Fruit fly (Drosophila melanogaster) whole organism, embryonic: ENCODE data around the gene CG5849.

Experiments
- Antp ChIP-seq: fragments of 200-800 bp; sonication (Bioruptor generic); optimal IDR thresholded peaks from 3 replicates; lab custom pipeline; 2016; ENCODE audit warnings: missing biosample characterization, missing genetic modification characterization
- Atf3 ChIP-seq: fragments of 200-800 bp; sonication (Bioruptor generic); optimal IDR thresholded peaks from 3 replicates; lab custom pipeline; 2016; ENCODE audit warnings: missing biosample characterization, missing genetic modification characterization
- CG10209 ChIP-seq: fragments of 200-800 bp; sonication (Bioruptor generic); optimal IDR thresholded peaks from 3 replicates; lab custom pipeline; 2017; ENCODE audit warnings: missing biosample characterization, mild to moderate bottlenecking, missing genetic modification characterization, missing genetic modification reagents
- CG11093 ChIP-seq: fragments of 200-800 bp; sonication (Bioruptor generic); IDR thresholded peaks from 3 replicates; pipeline ENCODE4 v1.3.6; 2022; ENCODE audit warnings: missing biosample characterization, missing genetic modification characterization
- CG12659 ChIP-seq: fragments of 200-800 bp; sonication (Bioruptor generic); optimal IDR thresholded peaks from 3 replicates; lab custom pipeline; 2017; ENCODE audit warnings: mild to moderate bottlenecking, missing biosample characterization, missing genetic modification reagents, missing genetic modification characterization
- CG12942 ChIP-seq: fragments of 200-800 bp; sonication (Bioruptor generic); optimal IDR thresholded peaks from 3 replicates; lab custom pipeline; 2016; ENCODE audit warnings: missing biosample characterization, missing genetic modification characterization
- CG13296 ChIP-seq: fragments of 200-800 bp; sonication (Bioruptor generic); optimal IDR thresholded peaks from 3 replicates; lab custom pipeline; 2018; ENCODE audit warnings: missing biosample characterization, mild to moderate bottlenecking, missing genetic modification characterization
- CG18764 ChIP-seq: fragments of 200-800 bp; sonication (Bioruptor generic); optimal IDR thresholded peaks from 3 replicates; lab custom pipeline; 2016; ENCODE audit warnings: missing biosample characterization, missing genetic modification characterization
- CG2712 ChIP-seq: fragments of 200-800 bp; optimal IDR thresholded peaks from 3 replicates; lab custom pipeline; 2019; ENCODE audit warnings: missing biosample characterization, mild to moderate bottlenecking, missing genetic modification characterization, moderate library complexity
- CG30431 ChIP-seq: fragments of 200-800 bp; sonication (Bioruptor generic); optimal IDR thresholded peaks from 2 replicates; lab custom pipeline; 2017; ENCODE audit warnings: missing biosample characterization, missing genetic modification characterization
- CG33213 ChIP-seq: fragments of 200-800 bp; sonication (Bioruptor generic); optimal IDR thresholded peaks from 3 replicates; lab custom pipeline; 2016; ENCODE audit warnings: missing biosample characterization, missing genetic modification characterization
- CG43689 ChIP-seq: fragments of 200-800 bp; sonication (Bioruptor generic); IDR thresholded peaks from 2 replicates; pipeline ENCODE4 v1.3.6; 2022; ENCODE audit warnings: missing biosample characterization, missing genetic modification characterization
- CG5245 ChIP-seq: fragments of 200-800 bp; sonication (Bioruptor generic); optimal IDR thresholded peaks from 3 replicates; lab custom pipeline; 2016; ENCODE audit warnings: missing biosample characterization, missing genetic modification characterization
- CG8089 ChIP-seq: fragments of 200-800 bp; sonication (Bioruptor generic); optimal IDR thresholded peaks from 3 replicates; lab custom pipeline; 2016; ENCODE audit warnings: missing biosample characterization, missing genetic modification characterization
- CG8290 ChIP-seq, 3 experiments: fragments of 200-800 bp; sonication (Bioruptor generic); optimal IDR thresholded peaks; 2 replicates each; lab custom pipeline; 2016 to 2019; ENCODE audit warnings: missing biosample characterization in 3 of 3, missing genetic modification characterization in 3 of 3, mild to moderate bottlenecking in 2 of 3, moderate library complexity in 1 of 3
- CG9609 ChIP-seq: fragments of 200-800 bp; sonication (Bioruptor generic); optimal IDR thresholded peaks from 3 replicates; lab custom pipeline; 2016; ENCODE audit warnings: missing biosample characterization, missing genetic modification characterization
- CG9727 ChIP-seq: fragments of 200-800 bp; sonication (Bioruptor generic); optimal IDR thresholded peaks from 3 replicates; lab custom pipeline; 2017; ENCODE audit warnings: missing biosample characterization, mild to moderate bottlenecking, missing genetic modification characterization
- Dad ChIP-seq: fragments of 200-800 bp; sonication (Bioruptor generic); optimal IDR thresholded peaks from 3 replicates; lab custom pipeline; 2016; ENCODE audit warnings: missing biosample characterization, missing genetic modification characterization
- Dip3 ChIP-seq: fragments of 200-800 bp; sonication (Bioruptor generic); optimal IDR thresholded peaks from 3 replicates; lab custom pipeline; 2016; ENCODE audit warnings: missing biosample characterization, missing genetic modification characterization
- Drgx ChIP-seq: fragments of 200-800 bp; sonication (Bioruptor generic); IDR thresholded peaks from 2 replicates; pipeline ENCODE4 v1.3.6; 2022; ENCODE audit warnings: missing biosample characterization, missing genetic modification characterization
- E2f1 ChIP-seq: fragments of 200-800 bp; sonication (Bioruptor generic); IDR thresholded peaks from 2 replicates; pipeline ENCODE4 v1.3.6; 2022; ENCODE audit warnings: missing biosample characterization, missing genetic modification characterization
- Hr39 ChIP-seq: fragments of >200 bp; optimal IDR thresholded peaks from 2 replicates; lab custom pipeline; 2017
- Mrtf ChIP-seq: fragments of 200-800 bp; sonication (Bioruptor generic); IDR thresholded peaks from 3 replicates; pipeline ENCODE4 v1.3.6; 2022; ENCODE audit warnings: missing biosample characterization, missing genetic modification characterization
- NK7.1 ChIP-seq: fragments of 200-800 bp; sonication (Bioruptor generic); optimal IDR thresholded peaks from 3 replicates; lab custom pipeline; 2016; ENCODE audit warnings: missing biosample characterization, missing genetic modification characterization
- Spps ChIP-seq: fragments of 200-800 bp; sonication (Bioruptor generic); optimal IDR thresholded peaks from 2 replicates; lab custom pipeline; 2018; ENCODE audit warnings: missing biosample characterization, mild to moderate bottlenecking, missing genetic modification characterization
- Trl ChIP-seq, 3 experiments: fragments of >200 bp in 2 of 3; fragments of 200-800 bp in 1 of 3; sonication (Bioruptor generic) in 1 of 3; optimal IDR thresholded peaks; 2 replicates in 1 of 3; 3 replicates in 2 of 3; lab custom pipeline; 2016 to 2017; ENCODE audit warnings: missing biosample characterization in 1 of 3, missing genetic modification characterization in 1 of 3
- Usf ChIP-seq: fragments of 200-800 bp; sonication (Bioruptor generic); optimal IDR thresholded peaks from 2 replicates; lab custom pipeline; 2017; ENCODE audit warnings: missing genotype, missing biosample characterization, missing genetic modification characterization
- Xrp1 ChIP-seq: fragments of 200-800 bp; sonication (Bioruptor generic); IDR thresholded peaks from 2 replicates; pipeline ENCODE4 v1.3.6; 2022; ENCODE audit warnings: missing biosample characterization, missing genetic modification characterization
- al ChIP-seq: fragments of 200-800 bp; sonication (Bioruptor generic); IDR thresholded peaks from 2 replicates; pipeline ENCODE4 v1.3.6; 2022; ENCODE audit warnings: missing biosample characterization, missing genetic modification characterization
- crc ChIP-seq: fragments of 200-800 bp; sonication (Bioruptor generic); optimal IDR thresholded peaks from 2 replicates; lab custom pipeline; 2016; ENCODE audit warnings: missing biosample characterization, missing genetic modification characterization
- disco-r ChIP-seq: fragments of 200-800 bp; sonication (Bioruptor generic); optimal IDR thresholded peaks from 2 replicates; lab custom pipeline; 2016; ENCODE audit warnings: missing biosample characterization, missing genetic modification characterization
- dm ChIP-seq: fragments of 200-800 bp; sonication (Bioruptor generic); optimal IDR thresholded peaks from 3 replicates; lab custom pipeline; 2016; ENCODE audit warnings: missing biosample characterization, missing genetic modification characterization
- dysf ChIP-seq: fragments of 200-800 bp; sonication (Bioruptor generic); IDR thresholded peaks from 3 replicates; pipeline ENCODE4 v1.3.6; 2022; ENCODE audit warnings: missing biosample characterization, missing genetic modification characterization
- ems ChIP-seq: fragments of 200-800 bp; sonication (Bioruptor generic); optimal IDR thresholded peaks from 3 replicates; lab custom pipeline; 2016; ENCODE audit warnings: missing biosample characterization, missing genetic modification characterization
- en ChIP-seq: fragments of 200-800 bp; sonication (Bioruptor generic); optimal IDR thresholded peaks from 2 replicates; lab custom pipeline; 2016; ENCODE audit warnings: missing biosample characterization, missing genetic modification characterization
- esg ChIP-seq: fragments of 200-800 bp; sonication (Bioruptor generic); conservative IDR thresholded peaks from 2 replicates; pipeline ENCODE4 v1.3.6; 2022; ENCODE audit warnings: missing biosample characterization, missing genetic modification characterization
- hkb ChIP-seq, 2 experiments: fragments of 200-800 bp in 1 of 2; fragments of >200 bp in 1 of 2; sonication (Bioruptor generic) in 1 of 2; IDR thresholded peaks in 1 of 2; optimal IDR thresholded peaks in 1 of 2; 2 replicates each; pipeline versions ENCODE4 v1.3.6 to Lab custom; 2017 to 2022; ENCODE audit warnings: missing biosample characterization in 1 of 2, missing genetic modification characterization in 1 of 2
- ind ChIP-seq: fragments of 200-800 bp; sonication (Bioruptor generic); optimal IDR thresholded peaks from 3 replicates; lab custom pipeline; 2016; ENCODE audit warnings: missing biosample characterization, missing genetic modification characterization
- lov ChIP-seq, 2 experiments: fragments of 200-800 bp in 1 of 2; fragments of >200 bp in 1 of 2; sonication (Bioruptor generic) in 1 of 2; IDR thresholded peaks in 1 of 2; optimal IDR thresholded peaks in 1 of 2; 2 replicates in 1 of 2; 3 replicates in 1 of 2; pipeline versions ENCODE4 v1.3.6 to Lab custom; 2017 to 2022; ENCODE audit warnings: missing biosample characterization in 1 of 2, missing genetic modification characterization in 1 of 2
- nmo ChIP-seq: fragments of 200-800 bp; sonication (Bioruptor generic); optimal IDR thresholded peaks from 2 replicates; lab custom pipeline; 2018; ENCODE audit warnings: missing biosample characterization, mild to moderate bottlenecking, missing genetic modification characterization, moderate library complexity
- phol ChIP-seq: fragments of 200-800 bp; sonication (Bioruptor generic); optimal IDR thresholded peaks from 3 replicates; lab custom pipeline; 2018; ENCODE audit warnings: missing biosample characterization, mild to moderate bottlenecking, missing genetic modification characterization, moderate library complexity
- pnt ChIP-seq: fragments of 200-800 bp; sonication (Bioruptor generic); optimal IDR thresholded peaks from 3 replicates; lab custom pipeline; 2016; ENCODE audit warnings: missing biosample characterization, missing genetic modification characterization
- pros ChIP-seq: fragments of 200-800 bp; sonication (Bioruptor generic); optimal IDR thresholded peaks from 3 replicates; lab custom pipeline; 2019; ENCODE audit warnings: missing biosample characterization, mild to moderate bottlenecking, missing genetic modification characterization, moderate library complexity
- psq ChIP-seq: fragments of 200-800 bp; sonication (Bioruptor generic); optimal IDR thresholded peaks from 2 replicates; lab custom pipeline; 2017; ENCODE audit warnings: missing biosample characterization, missing genetic modification characterization
- pum ChIP-seq: fragments of 200-800 bp; sonication (Bioruptor generic); optimal IDR thresholded peaks from 2 replicates; lab custom pipeline; 2016; ENCODE audit warnings: missing biosample characterization, missing genetic modification characterization
- seq ChIP-seq: fragments of 200-800 bp; sonication (Bioruptor generic); IDR thresholded peaks from 2 replicates; pipeline ENCODE4 v1.3.6; 2022; ENCODE audit warnings: missing biosample characterization, missing genetic modification characterization
- slou ChIP-seq: fragments of 200-800 bp; sonication (Bioruptor generic); optimal IDR thresholded peaks from 3 replicates; lab custom pipeline; 2016; ENCODE audit warnings: missing biosample characterization, missing genetic modification characterization
- slp2 ChIP-seq: fragments of 200-800 bp; sonication (Bioruptor generic); optimal IDR thresholded peaks from 2 replicates; lab custom pipeline; 2016; ENCODE audit warnings: missing biosample characterization, missing genetic modification characterization
- so ChIP-seq: fragments of 200-800 bp; sonication (Bioruptor generic); IDR thresholded peaks from 3 replicates; pipeline ENCODE4 v1.3.6; 2022; ENCODE audit warnings: missing biosample characterization, missing genetic modification characterization
- unpg ChIP-seq: fragments of 200-800 bp; sonication (Bioruptor generic); optimal IDR thresholded peaks from 3 replicates; lab custom pipeline; 2018; ENCODE audit warnings: missing biosample characterization, mild to moderate bottlenecking, missing genetic modification characterization, moderate library complexity
- zfh2 ChIP-seq: fragments of 200-800 bp; sonication (Bioruptor generic); optimal IDR thresholded peaks from 2 replicates; lab custom pipeline; 2016; ENCODE audit warnings: missing biosample characterization, missing genetic modification characterization

CG5849 gene

dm6 chr3R:21781448-21781847 is 41.5 kb downstream of the CG5849 start (continued):
- peak; percentile 80 for TF ChIP-seq CG2712
- TF ChIP-seq Antp, result peak; percentile 54
- TF ChIP-seq CG11093 (GFP tag; lab: Robert Waterston, UW), result peak; percentile 59; the same call in 1 of the 3 replicates
- peak; percentile 75 for TF ChIP-seq Xrp1 (GFP tag; lab: Robert Waterston, UW)
- TF ChIP-seq Usf (GFP tag; lab: Kevin White, UChicago), result peak; percentile 35
- TF ChIP-seq pnt, result peak; percentile 49
- no peak for TF ChIP-seq Hr39 (lab: Kevin White, UChicago)
- peak; percentile 69 for TF ChIP-seq CG10209 (GFP tag; lab: Kevin White, UChicago)
- TF ChIP-seq dm (GFP tag; lab: Kevin White, UChicago), result peak; percentile 47
- TF ChIP-seq NK7.1, result peak; percentile 38
- TF ChIP-seq CG33213 (GFP tag; lab: Kevin White, UChicago), result peak; percentile 12
- peak; percentile 51 for TF ChIP-seq Spps (tag; lab: Kevin White, UChicago)
- peak; percentile 65 for TF ChIP-seq al (GFP tag; lab: Robert Waterston, UW)
- TF ChIP-seq E2f1 (GFP tag; lab: Robert Waterston, UW), result peak; percentile 70
- peak; percentile 12 for TF ChIP-seq CG8290 (GFP tag; optimal IDR thresholded peaks at IDR 0.05; lab: Kevin White, UChicago)
- no peak for TF ChIP-seq CG8290 (tag; optimal IDR thresholded peaks at IDR 0.05; lab: Kevin White, UChicago)
- TF ChIP-seq ind, result peak; percentile 72
- TF ChIP-seq lov (optimal IDR thresholded peaks at IDR 0.05; lab: Kevin White, UChicago), result no peak
- TF ChIP-seq lov (GFP tag; IDR thresholded peaks at IDR 0.05; lab: Robert Waterston, UW), result no peak
- TF ChIP-seq CG30431 (GFP tag; lab: Kevin White, UChicago), result peak; percentile 26
- no peak for TF ChIP-seq pros
- no peak for TF ChIP-seq disco-r (GFP tag; lab: Kevin White, UChicago)
- peak; percentile 47 for TF ChIP-seq ems (GFP tag; lab: Kevin White, UChicago)
- peak; percentile 74 for TF ChIP-seq seq (GFP tag; lab: Robert Waterston, UW)
- peak; percentile 16 for TF ChIP-seq slou (GFP tag; lab: Kevin White, UChicago)
- TF ChIP-seq CG18764, result peak; percentile 45
- peak; percentile 15 for TF ChIP-seq psq
- TF ChIP-seq CG5245, result peak; percentile 22
- TF ChIP-seq Atf3 (GFP tag; lab: Kevin White, UChicago), result peak; percentile 18
- TF ChIP-seq phol (tag; lab: Kevin White, UChicago), result peak; percentile 74
- peak; percentile 15 for TF ChIP-seq crc (GFP tag; lab: Kevin White, UChicago)
- TF ChIP-seq Dad (GFP tag; lab: Kevin White, UChicago), result peak; percentile 49
- TF ChIP-seq CG43689 (GFP tag; lab: Robert Waterston, UW), result peak; percentile 55
- peak; percentile 75; the same call in 2 of the 3 replicates for TF ChIP-seq so (GFP tag; lab: Robert Waterston, UW)
- TF ChIP-seq Trl (optimal IDR thresholded peaks at IDR 0.05; lab: Kevin White, UChicago), result no peak
- peak; percentile 68 for TF ChIP-seq Trl (GFP tag; optimal IDR thresholded peaks at IDR 0.05; lab: Kevin White, UChicago)
- TF ChIP-seq en (GFP tag; lab: Kevin White, UChicago), result peak; percentile 55
- no peak for TF ChIP-seq hkb (optimal IDR thresholded peaks at IDR 0.05; lab: Kevin White, UChicago)
- peak; percentile 76 for TF ChIP-seq hkb (GFP tag; IDR thresholded peaks at IDR 0.05; lab: Robert Waterston, UW)
- TF ChIP-seq Dip3 (GFP tag; lab: Kevin White, UChicago), result peak; percentile 55
- peak; percentile 74 for TF ChIP-seq CG13296 (GFP tag; lab: Kevin White, UChicago)
- TF ChIP-seq unpg (GFP tag; lab: Kevin White, UChicago), result peak; percentile 62
- peak; percentile 68 for TF ChIP-seq CG9727 (GFP tag; lab: Kevin White, UChicago)
- TF ChIP-seq Drgx (GFP tag; lab: Robert Waterston, UW), result peak; percentile 78
- peak; percentile 51 for TF ChIP-seq pum (GFP tag; lab: Kevin White, UChicago)
- peak; percentile 38 for TF ChIP-seq CG12942 (GFP tag; lab: Kevin White, UChicago)
- peak; percentile 86; the same call in 2 of the 3 replicates for TF ChIP-seq dysf (GFP tag; lab: Robert Waterston, UW)
- peak; percentile 18 for TF ChIP-seq zfh2 (GFP tag; lab: Kevin White, UChicago)
- TF ChIP-seq CG12659 (GFP tag; lab: Kevin White, UChicago), result peak; percentile 56
- TF ChIP-seq esg, result peak; percentile 74
- TF ChIP-seq nmo (GFP tag; lab: Kevin White, UChicago), result peak; percentile 76
- peak; percentile 48 for TF ChIP-seq CG8089 (GFP tag; lab: Kevin White, UChicago)
- TF ChIP-seq slp2 (GFP tag; lab: Kevin White, UChicago), result peak; percentile 62
- TF ChIP-seq CG9609 (GFP tag; lab: Kevin White, UChicago), result no peak
- TF ChIP-seq Mrtf, result peak; percentile 63; the same call in 1 of the 3 replicates
